Worm (Caenorhabditis elegans) whole organism, L4 larva: ENCODE results near the gene agt-2.

Experiments used
- D1046.2 ChIP-seq: fragments of 200-800 bp; sonication (Bioruptor generic); IDR thresholded peaks from 2 replicates; pipeline ENCODE4 v1.3.6; 2022; ENCODE audit warnings: missing genetic modification characterization, missing compliant biosample characterization
- F10B5.3 ChIP-seq: sonication (generic microtip); optimal IDR thresholded peaks from 2 replicates; lab custom pipeline; 2016; ENCODE audit warnings: mild to moderate bottlenecking, missing genetic modification characterization, missing compliant biosample characterization
- F26F4.8 ChIP-seq: fragments of 200-800 bp; sonication (Bioruptor generic); conservative IDR thresholded peaks from 2 replicates; pipeline ENCODE4 v1.3.6; 2022; ENCODE audit warnings: missing genetic modification characterization, missing compliant biosample characterization
- F37D6.2 ChIP-seq: sonication (generic microtip); optimal IDR thresholded peaks from 2 replicates; lab custom pipeline; 2016; ENCODE audit warnings: mild to moderate bottlenecking, missing genetic modification characterization, missing compliant biosample characterization
- R02D3.7 ChIP-seq: fragments of 150-350 bp; sonication (generic microtip); optimal IDR thresholded peaks from 3 replicates; lab custom pipeline; 2014; ENCODE audit warnings: missing biosample characterization, missing genetic modification characterization
- T20F7.1 ChIP-seq: fragments of 200-800 bp; sonication (Bioruptor generic); optimal IDR thresholded peaks from 2 replicates; lab custom pipeline; 2018; ENCODE audit warnings: mild to moderate bottlenecking, missing genetic modification characterization, missing compliant biosample characterization
- T26A8.4 ChIP-seq: fragments of 200-800 bp; sonication (Bioruptor generic); IDR thresholded peaks from 2 replicates; pipeline ENCODE4 v1.3.6; 2022; ENCODE audit warnings: missing genetic modification characterization, missing compliant biosample characterization
- Y75B8A.6 ChIP-seq: fragments of 200-800 bp; sonication (Bioruptor generic); IDR thresholded peaks from 2 replicates; pipeline ENCODE4 v1.3.6; 2022; ENCODE audit warnings: missing genetic modification reagents, missing genetic modification characterization, missing compliant biosample characterization
- ZK337.2 ChIP-seq: fragments of 200-800 bp; sonication (Bioruptor generic); IDR thresholded peaks from 2 replicates; pipeline ENCODE4 v1.3.6; 2022; ENCODE audit warnings: missing genetic modification reagents, missing genetic modification characterization, missing compliant biosample characterization
- aha-1 ChIP-seq: fragments of 150-350 bp; peaks from one replicate; lab custom pipeline; 2014; ENCODE audit warnings: missing biosample characterization, missing genetic modification characterization
- ama-1 ChIP-seq: fragments of 150-350 bp; optimal IDR thresholded peaks from 2 replicates; lab custom pipeline; 2014; ENCODE audit warnings: inconsistent platforms, mixed read lengths
- ceh-28 ChIP-seq: fragments of 150-350 bp; optimal IDR thresholded peaks from 2 replicates; lab custom pipeline; 2014; ENCODE audit warnings: missing biosample characterization, missing genetic modification reagents, missing genetic modification characterization
- ceh-82 ChIP-seq: sonication (generic microtip); optimal IDR thresholded peaks from 2 replicates; lab custom pipeline; 2017; ENCODE audit warnings: missing biosample characterization, missing genetic modification characterization
- daf-12 ChIP-seq: fragments of 150-350 bp; optimal IDR thresholded peaks from 2 replicates; lab custom pipeline; 2014; ENCODE audit warnings: missing biosample characterization, missing genetic modification reagents, missing genetic modification characterization
- daf-16 ChIP-seq, 3 experiments: sonication (generic microtip); optimal IDR thresholded peaks; 2 replicates each; lab custom pipeline; 2016 to 2017; ENCODE audit warnings: missing genetic modification characterization in 3 of 3, missing genetic modification reagents in 3 of 3, mild to moderate bottlenecking in 2 of 3, missing compliant biosample characterization in 2 of 3, missing biosample characterization in 1 of 3, moderate library complexity in 1 of 3
- daf-19 ChIP-seq: fragments of 200-800 bp; sonication (Bioruptor generic); conservative IDR thresholded peaks from 2 replicates; pipeline ENCODE4 v1.3.6; 2022; ENCODE audit warnings: missing genetic modification characterization, missing compliant biosample characterization
- daf-8 ChIP-seq: fragments of 200-800 bp; sonication (Bioruptor generic); IDR thresholded peaks from 2 replicates; pipeline ENCODE4 v1.3.6; 2022; ENCODE audit warnings: missing genetic modification characterization, missing compliant biosample characterization
- dmd-6 ChIP-seq: fragments of 200-800 bp; sonication (Bioruptor generic); IDR thresholded peaks from 2 replicates; pipeline ENCODE4 v1.3.6; 2022; ENCODE audit warnings: missing genetic modification reagents, missing genetic modification characterization, missing compliant biosample characterization
- dmd-9 ChIP-seq: fragments of 200-800 bp; sonication (Bioruptor generic); IDR thresholded peaks from 2 replicates; pipeline ENCODE4 v1.3.6; 2022; ENCODE audit warnings: missing genetic modification reagents, missing genetic modification characterization, missing compliant biosample characterization
- dve-1 ChIP-seq: sonication (generic microtip); optimal IDR thresholded peaks from 2 replicates; lab custom pipeline; 2017; ENCODE audit warnings: antibody characterized with exemption, mild to moderate bottlenecking, missing genetic modification characterization, missing compliant biosample characterization; ENCODE audit not compliant: insufficient read depth
- fkh-10 ChIP-seq: fragments of 150-350 bp; optimal IDR thresholded peaks from 2 replicates; lab custom pipeline; 2014; ENCODE audit warnings: missing biosample characterization, missing genetic modification reagents, missing genetic modification characterization
- gei-8 ChIP-seq: fragments of 200-800 bp; sonication (Bioruptor generic); optimal IDR thresholded peaks from 2 replicates; lab custom pipeline; 2018; ENCODE audit warnings: mild to moderate bottlenecking, missing genetic modification characterization, missing compliant biosample characterization
- hlh-11 ChIP-seq: fragments of 200-800 bp; sonication (Bioruptor generic); optimal IDR thresholded peaks from 2 replicates; lab custom pipeline; 2018; ENCODE audit warnings: mild to moderate bottlenecking, missing genetic modification characterization, missing compliant biosample characterization
- hlh-30 ChIP-seq: sonication (generic microtip); optimal IDR thresholded peaks from 2 replicates; lab custom pipeline; 2017; ENCODE audit warnings: antibody characterized with exemption, mild to moderate bottlenecking, missing genetic modification characterization, missing compliant biosample characterization; ENCODE audit not compliant: insufficient read depth
- lim-7 ChIP-seq: fragments of 200-800 bp; sonication (Bioruptor generic); IDR thresholded peaks from 2 replicates; pipeline ENCODE4 v1.3.6; 2022; ENCODE audit warnings: missing genetic modification characterization, missing compliant biosample characterization
- lin-1 ChIP-seq: fragments of 200-800 bp; sonication (Bioruptor generic); IDR thresholded peaks from 2 replicates; pipeline ENCODE4 v1.3.6; 2022; ENCODE audit warnings: missing genetic modification reagents, missing genetic modification characterization, missing compliant biosample characterization
- lsy-2 ChIP-seq, 2 experiments: fragments of 150-350 bp in 1 of 2; sonication (generic microtip) in 1 of 2; optimal IDR thresholded peaks; 2 replicates each; lab custom pipeline; 2014 to 2017; ENCODE audit warnings: missing biosample characterization in 2 of 2, missing genetic modification characterization in 2 of 2
- madf-9 ChIP-seq: fragments of 200-800 bp; sonication (Bioruptor generic); conservative IDR thresholded peaks from 2 replicates; pipeline ENCODE4 v1.3.6; 2022; ENCODE audit warnings: missing genetic modification reagents, missing genetic modification characterization, missing compliant biosample characterization
- mep-1 ChIP-seq: fragments of 150-350 bp; sonication (generic microtip); optimal IDR thresholded peaks from 3 replicates; lab custom pipeline; 2014; ENCODE audit warnings: missing biosample characterization, missing genetic modification characterization
- mes-2 ChIP-seq: sonication (generic microtip); optimal IDR thresholded peaks from 2 replicates; lab custom pipeline; 2016; ENCODE audit warnings: missing genotype, mild to moderate bottlenecking, missing genetic modification characterization, missing compliant biosample characterization; ENCODE audit not compliant: poor library complexity, severe bottlenecking
- mxl-3 ChIP-seq: fragments of 200-800 bp; sonication (Bioruptor generic); optimal IDR thresholded peaks from 2 replicates; lab custom pipeline; 2018; ENCODE audit warnings: mild to moderate bottlenecking, missing genetic modification characterization, missing compliant biosample characterization
- nhr-11 ChIP-seq: fragments of 150-350 bp; optimal IDR thresholded peaks from 2 replicates; lab custom pipeline; 2014; ENCODE audit warnings: missing biosample characterization, missing genetic modification characterization
- nhr-111 ChIP-seq: fragments of 200-800 bp; sonication (Bioruptor generic); optimal IDR thresholded peaks from 2 replicates; lab custom pipeline; 2018; ENCODE audit warnings: mild to moderate bottlenecking, missing genetic modification characterization, missing compliant biosample characterization
- nhr-28 ChIP-seq: fragments of 150-350 bp; optimal IDR thresholded peaks from 2 replicates; lab custom pipeline; 2014; ENCODE audit warnings: missing biosample characterization, missing genetic modification characterization
- nhr-42 ChIP-seq: fragments of 200-800 bp; sonication (Bioruptor generic); IDR thresholded peaks from 2 replicates; pipeline ENCODE4 v1.3.6; 2022; ENCODE audit warnings: missing genetic modification characterization, missing compliant biosample characterization
- nhr-6 ChIP-seq: fragments of 150-350 bp; optimal IDR thresholded peaks from 2 replicates; lab custom pipeline; 2014; ENCODE audit warnings: missing biosample characterization, missing genetic modification characterization
- nhr-76 ChIP-seq: fragments of 150-350 bp; optimal IDR thresholded peaks from 2 replicates; lab custom pipeline; 2014; ENCODE audit warnings: missing biosample characterization, missing genetic modification characterization
- nhr-77 ChIP-seq: fragments of 150-350 bp; optimal IDR thresholded peaks from 2 replicates; lab custom pipeline; 2014; ENCODE audit warnings: missing biosample characterization, missing genetic modification characterization
- pha-4 ChIP-seq, 2 experiments: fragments of 150-350 bp in 1 of 2; fragments of 200-800 bp in 1 of 2; sonication (Bioruptor generic) in 1 of 2; IDR thresholded peaks in 1 of 2; optimal IDR thresholded peaks in 1 of 2; 2 replicates each; pipeline versions ENCODE4 v1.3.6 to Lab custom; 2014 to 2022; ENCODE audit warnings: missing genetic modification characterization in 2 of 2, missing genetic modification reagents in 2 of 2, missing biosample characterization in 1 of 2, missing compliant biosample characterization in 1 of 2
- saeg-2 ChIP-seq: fragments of 200-800 bp; sonication (Bioruptor generic); IDR thresholded peaks from 2 replicates; pipeline ENCODE4 v1.3.6; 2022; ENCODE audit warnings: missing genetic modification reagents, missing genetic modification characterization, missing compliant biosample characterization
- set-16 ChIP-seq: fragments of 200-800 bp; sonication (Bioruptor generic); IDR thresholded peaks from 2 replicates; pipeline ENCODE4 v1.3.6; 2022; ENCODE audit warnings: missing genetic modification reagents, missing genetic modification characterization, missing compliant biosample characterization
- skn-1 ChIP-seq: fragments of 150-350 bp; optimal IDR thresholded peaks from 2 replicates; lab custom pipeline; 2014; ENCODE audit warnings: missing biosample characterization, missing genetic modification characterization
- snpc-4 ChIP-seq: fragments of 150-350 bp; optimal IDR thresholded peaks from 2 replicates; lab custom pipeline; 2014; ENCODE audit warnings: missing biosample characterization, missing genetic modification characterization
- spr-1 ChIP-seq: sonication (generic microtip); optimal IDR thresholded peaks from 2 replicates; lab custom pipeline; 2016; ENCODE audit warnings: mild to moderate bottlenecking, missing genetic modification characterization, missing compliant biosample characterization
- tag-97 ChIP-seq: fragments of 200-800 bp; sonication (Bioruptor generic); IDR thresholded peaks from 2 replicates; pipeline ENCODE4 v1.3.6; 2022; ENCODE audit warnings: missing genetic modification characterization, missing compliant biosample characterization
- unc-130 ChIP-seq: sonication (generic microtip); optimal IDR thresholded peaks from 2 replicates; lab custom pipeline; 2016; ENCODE audit warnings: missing genetic modification reagents, missing genetic modification characterization, missing compliant biosample characterization
- unc-62 ChIP-seq, 3 experiments: fragments of 150-350 bp in 1 of 3; sonication (generic microtip); optimal IDR thresholded peaks in 2 of 3; peaks in 1 of 3; 1 replicate in 1 of 3; 2 replicates in 2 of 3; lab custom pipeline; 2014 to 2017; ENCODE audit warnings: missing biosample characterization in 3 of 3, missing genetic modification characterization in 3 of 3, missing genetic modification reagents in 3 of 3, missing genotype in 1 of 3
- zag-1 ChIP-seq: fragments of 150-350 bp; optimal IDR thresholded peaks from 2 replicates; lab custom pipeline; 2014; ENCODE audit warnings: missing biosample characterization, missing genetic modification characterization
- zfp-3 ChIP-seq: fragments of 200-800 bp; sonication (Bioruptor generic); conservative IDR thresholded peaks from 2 replicates; pipeline ENCODE4 v1.3.6; 2022; ENCODE audit warnings: missing genetic modification reagents, missing genetic modification characterization, missing compliant biosample characterization
- ztf-11 ChIP-seq: fragments of 150-350 bp; optimal IDR thresholded peaks from 2 replicates; lab custom pipeline; 2014; ENCODE audit warnings: missing biosample characterization, missing genetic modification characterization

Gene agt-2

DNA sequence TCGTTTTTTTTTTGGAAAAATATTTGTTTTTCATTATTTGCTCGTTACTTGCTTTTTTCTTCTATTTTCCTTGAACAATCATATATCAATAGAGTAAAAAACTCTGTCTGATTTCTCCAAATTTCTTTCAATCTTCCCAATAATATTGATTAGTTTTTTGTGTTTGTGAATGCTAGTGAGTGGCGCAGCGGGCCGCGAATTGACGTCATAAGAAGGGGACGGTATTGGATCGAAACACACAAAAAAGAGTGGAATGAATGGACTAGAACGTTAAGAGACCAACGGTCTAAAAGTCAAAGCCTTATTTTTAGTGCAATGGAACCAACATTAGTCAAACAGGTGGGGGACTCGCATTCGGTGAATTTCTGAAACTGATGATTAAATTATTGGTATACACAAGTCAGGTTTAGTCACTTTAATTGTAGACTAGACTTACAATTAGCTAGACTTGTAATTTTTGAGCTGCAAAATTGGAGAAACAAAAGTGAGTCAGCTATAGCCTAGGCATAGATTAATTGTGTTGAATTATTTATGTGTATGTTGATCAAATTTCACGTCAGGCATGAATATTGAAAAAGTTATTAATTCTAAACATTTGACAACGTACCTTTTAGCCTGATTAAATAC lies 41.8 kb downstream of the agt-2 start:
- TF ChIP-seq daf-8 (GFP tag; lab: Robert Waterston, UW) (no peak), hlh-30 (tag; lab: Kevin White, UChicago) (no peak), ZK337.2 (GFP tag; lab: Robert Waterston, UW) (no peak), nhr-11 (tag; lab: Kevin White, UChicago) (peak; percentile 52), ama-1 (lab: Kevin White, UChicago) (no peak), dmd-9 (GFP tag; lab: Robert Waterston, UW) (no peak), lim-7 (GFP tag; lab: Robert Waterston, UW) (no peak), nhr-6 (tag; lab: Kevin White, UChicago) (no peak), R02D3.7 (tag; lab: Kevin White, UChicago) (no peak), daf-19 (no peak), unc-130 (GFP tag; lab: Kevin White, UChicago) (no peak), tag-97 (no peak), pha-4 (GFP tag; IDR thresholded peaks at IDR 0.05; lab: Robert Waterston, UW) (no peak), pha-4 (tag; optimal IDR thresholded peaks at IDR 0.05; lab: Kevin White, UChicago) (peak; percentile 16), ceh-82 (tag; lab: Kevin White, UChicago) (no peak), lsy-2 (tag; optimal IDR thresholded peaks at IDR 0.05; lab: Kevin White, UChicago) (peak in 1 of 2 experiments; percentile 6), T26A8.4 (no peak), daf-16 (GFP tag; optimal IDR thresholded peaks at IDR 0.05; lab: Kevin White, UChicago) (no peak), daf-16 (tag; optimal IDR thresholded peaks at IDR 0.05; lab: Kevin White, UChicago) (peak; percentile 15), zfp-3 (GFP tag; lab: Robert Waterston, UW) (no peak), Y75B8A.6 (GFP tag; lab: Robert Waterston, UW) (no peak), snpc-4 (no peak), dmd-6 (GFP tag; lab: Robert Waterston, UW) (peak; percentile 26; the same call in 1 of the 2 replicates), spr-1 (tag; lab: Kevin White, UChicago) (no peak), madf-9 (GFP tag; lab: Robert Waterston, UW) (no peak), nhr-76 (no peak), fkh-10 (GFP tag; lab: Kevin White, UChicago) (no peak), nhr-28 (peak; percentile 52), lin-1 (GFP tag; lab: Robert Waterston, UW) (no peak), mep-1 (tag; lab: Kevin White, UChicago) (no peak), nhr-111 (no peak), F10B5.3 (tag; lab: Kevin White, UChicago) (no peak), dve-1 (tag; lab: Kevin White, UChicago) (peak; percentile 11), nhr-42 (no peak), set-16 (no peak), daf-12 (no peak), F26F4.8 (GFP tag; lab: Robert Waterston, UW) (no peak), saeg-2 (GFP tag; lab: Robert Waterston, UW) (no peak), gei-8 (no peak), ztf-11 (tag; lab: Kevin White, UChicago) (no peak), zag-1 (tag; lab: Kevin White, UChicago) (no peak), ceh-28 (no peak), nhr-77 (tag; lab: Kevin White, UChicago) (peak; percentile 11), hlh-11 (tag; lab: Kevin White, UChicago) (peak; percentile 23), mxl-3 (GFP tag; lab: Kevin White, UChicago) (no peak), D1046.2 (GFP tag; lab: Robert Waterston, UW) (no peak), skn-1 (tag; lab: Kevin White, UChicago) (no peak), unc-62 (GFP tag; optimal IDR thresholded peaks at IDR 0.05 in 1 of 2; lab: Kevin White, UChicago) (peak in 1 of 2 experiments; percentile 31), unc-62 (tag; optimal IDR thresholded peaks at IDR 0.05; lab: Kevin White, UChicago) (no peak), T20F7.1 (no peak), F37D6.2 (tag; lab: Kevin White, UChicago) (no peak), mes-2 (tag; lab: Kevin White, UChicago) (no peak), aha-1 (peak; percentile 76)
